Worm (Caenorhabditis elegans) whole organism, L4 larva: ENCODE measurements around the gene egl-38.
A peak's percentile ranks its signal among the peaks of the same experiment; 100 is the strongest.

Experiments used
- F26F4.8 ChIP-seq: fragments of 200-800 bp; sonication (Bioruptor generic); conservative IDR thresholded peaks from 2 replicates; pipeline ENCODE4 v1.3.6; 2022; ENCODE audit warnings: missing genetic modification characterization, missing compliant biosample characterization
- R02D3.7 ChIP-seq: fragments of 150-350 bp; sonication (generic microtip); optimal IDR thresholded peaks from 3 replicates; lab custom pipeline; 2014; ENCODE audit warnings: missing biosample characterization, missing genetic modification characterization
- T20F7.1 ChIP-seq: fragments of 200-800 bp; sonication (Bioruptor generic); optimal IDR thresholded peaks from 2 replicates; lab custom pipeline; 2018; ENCODE audit warnings: mild to moderate bottlenecking, missing genetic modification characterization, missing compliant biosample characterization
- Y48G9A.11 ChIP-seq: fragments of 200-800 bp; sonication (Bioruptor generic); IDR thresholded peaks from 2 replicates; pipeline ENCODE4 v1.3.6; 2022; ENCODE audit warnings: missing genetic modification reagents, missing genetic modification characterization, missing compliant biosample characterization
- aha-1 ChIP-seq: fragments of 150-350 bp; peaks from one replicate; lab custom pipeline; 2014; ENCODE audit warnings: missing biosample characterization, missing genetic modification characterization
- ceh-62 ChIP-seq: sonication (generic microtip); optimal IDR thresholded peaks from 2 replicates; lab custom pipeline; 2017; ENCODE audit warnings: missing biosample characterization, missing genetic modification characterization
- ceh-82 ChIP-seq: sonication (generic microtip); optimal IDR thresholded peaks from 2 replicates; lab custom pipeline; 2017; ENCODE audit warnings: missing biosample characterization, missing genetic modification characterization
- cey-2 ChIP-seq: sonication (generic microtip); optimal IDR thresholded peaks from 3 replicates; lab custom pipeline; 2017; ENCODE audit warnings: missing genetic modification characterization, mild to moderate bottlenecking, missing compliant biosample characterization, antibody characterized with exemption, borderline replicate concordance; ENCODE audit not compliant: insufficient read depth
- daf-12 ChIP-seq: fragments of 150-350 bp; optimal IDR thresholded peaks from 2 replicates; lab custom pipeline; 2014; ENCODE audit warnings: missing biosample characterization, missing genetic modification reagents, missing genetic modification characterization
- daf-19 ChIP-seq: fragments of 200-800 bp; sonication (Bioruptor generic); conservative IDR thresholded peaks from 2 replicates; pipeline ENCODE4 v1.3.6; 2022; ENCODE audit warnings: missing genetic modification characterization, missing compliant biosample characterization
- dpl-1 ChIP-seq: fragments of 150-350 bp; optimal IDR thresholded peaks from 2 replicates; lab custom pipeline; 2014; ENCODE audit warnings: missing biosample characterization, missing genetic modification reagents, missing genetic modification characterization
- fos-1 ChIP-seq: fragments of 150-350 bp; optimal IDR thresholded peaks from 2 replicates; lab custom pipeline; 2014; ENCODE audit warnings: missing biosample characterization, missing genetic modification characterization
- gei-8 ChIP-seq: fragments of 200-800 bp; sonication (Bioruptor generic); optimal IDR thresholded peaks from 2 replicates; lab custom pipeline; 2018; ENCODE audit warnings: mild to moderate bottlenecking, missing genetic modification characterization, missing compliant biosample characterization
- lim-7 ChIP-seq: fragments of 200-800 bp; sonication (Bioruptor generic); IDR thresholded peaks from 2 replicates; pipeline ENCODE4 v1.3.6; 2022; ENCODE audit warnings: missing genetic modification characterization, missing compliant biosample characterization
- lin-15B ChIP-seq: fragments of 150-350 bp; sonication (generic microtip); optimal IDR thresholded peaks from 3 replicates; lab custom pipeline; 2014; ENCODE audit warnings: missing biosample characterization, missing genetic modification characterization
- madf-5 ChIP-seq, 2 experiments: fragments of 200-800 bp; sonication (Bioruptor generic); IDR thresholded peaks; 2 replicates each; pipeline ENCODE4 v1.3.6; 2022; ENCODE audit warnings: missing compliant biosample characterization in 2 of 2, missing genetic modification characterization in 2 of 2
- mdl-1 ChIP-seq, 2 experiments: fragments of 150-350 bp in 1 of 2; sonication (generic microtip) in 1 of 2; optimal IDR thresholded peaks; 2 replicates each; lab custom pipeline; 2014 to 2017; ENCODE audit warnings: missing biosample characterization in 2 of 2, missing genetic modification characterization in 2 of 2
- mdt-29 ChIP-seq: fragments of 200-800 bp; sonication (Bioruptor generic); IDR thresholded peaks from 2 replicates; pipeline ENCODE4 v1.3.6; 2022; ENCODE audit warnings: missing genetic modification reagents, missing genetic modification characterization, missing compliant biosample characterization
- mes-2 ChIP-seq: sonication (generic microtip); optimal IDR thresholded peaks from 2 replicates; lab custom pipeline; 2016; ENCODE audit warnings: missing genotype, mild to moderate bottlenecking, missing genetic modification characterization, missing compliant biosample characterization; ENCODE audit not compliant: poor library complexity, severe bottlenecking
- mxl-3 ChIP-seq: fragments of 200-800 bp; sonication (Bioruptor generic); optimal IDR thresholded peaks from 2 replicates; lab custom pipeline; 2018; ENCODE audit warnings: mild to moderate bottlenecking, missing genetic modification characterization, missing compliant biosample characterization
- nhr-10 ChIP-seq: fragments of 150-350 bp; optimal IDR thresholded peaks from 2 replicates; lab custom pipeline; 2014; ENCODE audit warnings: missing biosample characterization, missing genetic modification characterization
- nhr-111 ChIP-seq: fragments of 200-800 bp; sonication (Bioruptor generic); optimal IDR thresholded peaks from 2 replicates; lab custom pipeline; 2018; ENCODE audit warnings: mild to moderate bottlenecking, missing genetic modification characterization, missing compliant biosample characterization
- nhr-28 ChIP-seq: fragments of 150-350 bp; optimal IDR thresholded peaks from 2 replicates; lab custom pipeline; 2014; ENCODE audit warnings: missing biosample characterization, missing genetic modification characterization
- php-3 ChIP-seq: fragments of 200-800 bp; sonication (Bioruptor generic); IDR thresholded peaks from 2 replicates; pipeline ENCODE4 v1.3.6; 2022; ENCODE audit warnings: missing genetic modification reagents, missing genetic modification characterization, missing compliant biosample characterization
- rbr-2 ChIP-seq: sonication (generic microtip); optimal IDR thresholded peaks from 2 replicates; lab custom pipeline; 2016; ENCODE audit warnings: missing genotype, missing genetic modification characterization, missing compliant biosample characterization
- set-16 ChIP-seq: fragments of 200-800 bp; sonication (Bioruptor generic); IDR thresholded peaks from 2 replicates; pipeline ENCODE4 v1.3.6; 2022; ENCODE audit warnings: missing genetic modification reagents, missing genetic modification characterization, missing compliant biosample characterization
- skn-1 ChIP-seq: fragments of 150-350 bp; optimal IDR thresholded peaks from 2 replicates; lab custom pipeline; 2014; ENCODE audit warnings: missing biosample characterization, missing genetic modification characterization
- spr-1 ChIP-seq: sonication (generic microtip); optimal IDR thresholded peaks from 2 replicates; lab custom pipeline; 2016; ENCODE audit warnings: mild to moderate bottlenecking, missing genetic modification characterization, missing compliant biosample characterization
- spr-3 ChIP-seq: fragments of 200-800 bp; sonication (Bioruptor generic); optimal IDR thresholded peaks from 2 replicates; lab custom pipeline; 2018; ENCODE audit warnings: mild to moderate bottlenecking, missing genetic modification characterization, missing compliant biosample characterization
- unc-62 ChIP-seq, 3 experiments: fragments of 150-350 bp in 1 of 3; sonication (generic microtip); optimal IDR thresholded peaks in 2 of 3; peaks in 1 of 3; 1 replicate in 1 of 3; 2 replicates in 2 of 3; lab custom pipeline; 2014 to 2017; ENCODE audit warnings: missing biosample characterization in 3 of 3, missing genetic modification characterization in 3 of 3, missing genetic modification reagents in 3 of 3, missing genotype in 1 of 3
- zip-2 ChIP-seq: fragments of 150-350 bp; optimal IDR thresholded peaks from 2 replicates; lab custom pipeline; 2014; ENCODE audit warnings: missing biosample characterization, missing genetic modification characterization
- ztf-7 ChIP-seq: fragments of 150-350 bp; optimal IDR thresholded peaks from 2 replicates; lab custom pipeline; 2014; ENCODE audit warnings: missing biosample characterization, missing genetic modification characterization

The egl-38 gene

ce11 chrIV:10116765-10117164, 6.4 kb upstream of the egl-38 start:
- TF ChIP-seq nhr-111 (GFP tag; lab: Kevin White, UChicago), result no peak
- TF ChIP-seq fos-1 (tag; lab: Kevin White, UChicago), result no peak
- TF ChIP-seq ztf-7 (tag; lab: Kevin White, UChicago), result no peak
- TF ChIP-seq aha-1 (tag; lab: Kevin White, UChicago), result peak; percentile 29
- TF ChIP-seq Y48G9A.11 (GFP tag; lab: Robert Waterston, UW), result 0 out of 2 replicates have a peak, but pooled peaks have one; percentile 23
- TF ChIP-seq mdl-1 (tag; optimal IDR thresholded peaks at IDR 0.05; lab: Kevin White, UChicago), result no peak

- no peak for TF ChIP-seq F26F4.8
- TF ChIP-seq daf-19, result no peak
- no peak for TF ChIP-seq mes-2 (tag; lab: Kevin White, UChicago)
- TF ChIP-seq nhr-28, result no peak
- TF ChIP-seq zip-2 (tag; lab: Kevin White, UChicago), result no peak
- no peak for TF ChIP-seq lin-15B (tag; lab: Kevin White, UChicago)
- no peak for TF ChIP-seq mdl-1 (tag; optimal IDR thresholded peaks at IDR 0.05; lab: Kevin White, UChicago)
- TF ChIP-seq daf-12 (tag; lab: Kevin White, UChicago), result no peak
- TF ChIP-seq Y48G9A.11 (GFP tag; lab: Robert Waterston, UW), result no peak
- no peak for TF ChIP-seq set-16 (GFP tag; lab: Robert Waterston, UW)
- TF ChIP-seq ceh-82 (tag; lab: Kevin White, UChicago), result no peak
- no peak for TF ChIP-seq dpl-1 (GFP tag; lab: Kevin White, UChicago)
- no peak for TF ChIP-seq rbr-2 (tag; lab: Kevin White, UChicago)
- no peak for TF ChIP-seq nhr-10
- no peak for TF ChIP-seq ceh-62 (tag; lab: Kevin White, UChicago)
- TF ChIP-seq madf-5 (GFP tag; IDR thresholded peaks at IDR 0.05; lab: Robert Waterston, UW), result no peak
Measured at ce11 chrIV:10115142-10115541, 4.8 kb upstream of the egl-38 start, which contains the start of gene C04G2.10. Gene C04G2.10 (plus strand): TSS chrIV:10115442.

- TF ChIP-seq lim-7 (GFP tag; lab: Robert Waterston, UW) (no peak), skn-1 (tag; lab: Kevin White, UChicago) (no peak), mdt-29 (GFP tag; lab: Robert Waterston, UW) (no peak), spr-1 (tag; lab: Kevin White, UChicago) (no peak), T20F7.1 (GFP tag; lab: Kevin White, UChicago) (no peak), cey-2 (tag; lab: Kevin White, UChicago) (no peak), madf-5 (GFP tag; IDR thresholded peaks at IDR 0.05; lab: Robert Waterston, UW) (no peak), mdl-1 (tag; optimal IDR thresholded peaks at IDR 0.05; lab: Kevin White, UChicago) (no peak)
Measured at ce11 chrIV:10112570-10112969, 2.3 kb upstream of the egl-38 start, which contains the start of gene nsph-3.2. Gene nsph-3.2 (plus strand): TSS chrIV:10112870.

- TF ChIP-seq unc-62 (GFP tag; optimal IDR thresholded peaks at IDR 0.05 in 1 of 2; lab: Kevin White, UChicago) (peak in 1 of 2 experiments; percentile 29), unc-62 (tag; optimal IDR thresholded peaks at IDR 0.05; lab: Kevin White, UChicago) (no peak), mxl-3 (GFP tag; lab: Kevin White, UChicago) (no peak)
Measured at ce11 chrIV:10111441-10111840, 1.1 kb upstream of the egl-38 start, which contains the start of gene spch-1. Gene spch-1 (minus strand): TSS chrIV:10111541.

ce11 chrIV:10110870-10111269, 553 bp upstream of the egl-38 start:
- peak; percentile 22 for TF ChIP-seq spr-3 (GFP tag; lab: Kevin White, UChicago)
- TF ChIP-seq ztf-7 (tag; lab: Kevin White, UChicago), result no peak
- TF ChIP-seq set-16 (GFP tag; lab: Robert Waterston, UW), result peak; percentile 94

ce11 chrIV:10096881-10097280, 13.4 kb downstream of the egl-38 start, which contains the start of gene dis-3:
Gene dis-3 (plus strand): TSS chrIV:10097202.
- TF ChIP-seq aha-1 (tag; lab: Kevin White, UChicago) (peak; percentile 45), lim-7 (GFP tag; lab: Robert Waterston, UW) (no peak), R02D3.7 (peak; percentile 55), php-3 (GFP tag; lab: Robert Waterston, UW) (no peak), gei-8 (GFP tag; lab: Kevin White, UChicago) (no peak), T20F7.1 (GFP tag; lab: Kevin White, UChicago) (peak; percentile 88), Y48G9A.11 (GFP tag; lab: Robert Waterston, UW) (0 out of 2 replicates have a peak, but pooled peaks have one; percentile 31)
